Fruit fly (Drosophila melanogaster): ENCODE data around the gene OdsH.

OdsH gene

DNA sequence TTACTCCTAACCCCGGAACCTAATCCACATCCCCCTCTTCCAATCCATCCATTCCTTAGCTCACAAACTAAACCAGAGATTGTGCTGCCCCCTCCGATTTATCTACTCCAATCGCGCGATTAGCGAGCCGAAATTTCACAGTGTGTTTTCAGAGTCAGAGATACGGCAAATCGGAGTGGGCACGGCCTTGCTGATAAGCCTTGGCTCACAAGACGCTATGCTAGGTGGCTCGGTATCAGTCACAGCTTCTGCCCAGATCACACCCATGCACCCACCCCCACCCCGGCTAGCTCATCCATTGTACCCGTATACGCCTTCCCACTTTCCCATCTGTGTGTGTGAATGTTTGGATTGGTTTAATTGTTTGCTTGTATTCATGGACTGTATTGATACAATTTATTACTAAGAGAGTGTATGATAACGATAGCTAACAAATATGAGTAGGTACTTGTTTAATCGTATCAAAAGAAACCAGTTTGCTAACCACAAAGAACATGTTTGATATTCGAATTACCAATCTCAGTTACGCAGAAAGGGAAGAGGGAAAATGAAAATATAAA, 55.1 kb downstream of the OdsH start:
- TF ChIP-seq Rel (GFP tag; optimal IDR thresholded peaks at IDR 0.05) = no peak
- peak; percentile 48 for TF ChIP-seq Rel (tag; optimal IDR thresholded peaks at IDR 0.05)
- no peak for TF ChIP-seq Hnf4 (GFP tag; optimal IDR thresholded peaks at IDR 0.05)
- TF ChIP-seq CrebA (GFP tag; optimal IDR thresholded peaks at IDR 0.05; ENCODE audit: borderline replicate concordance) = no peak

DNA sequence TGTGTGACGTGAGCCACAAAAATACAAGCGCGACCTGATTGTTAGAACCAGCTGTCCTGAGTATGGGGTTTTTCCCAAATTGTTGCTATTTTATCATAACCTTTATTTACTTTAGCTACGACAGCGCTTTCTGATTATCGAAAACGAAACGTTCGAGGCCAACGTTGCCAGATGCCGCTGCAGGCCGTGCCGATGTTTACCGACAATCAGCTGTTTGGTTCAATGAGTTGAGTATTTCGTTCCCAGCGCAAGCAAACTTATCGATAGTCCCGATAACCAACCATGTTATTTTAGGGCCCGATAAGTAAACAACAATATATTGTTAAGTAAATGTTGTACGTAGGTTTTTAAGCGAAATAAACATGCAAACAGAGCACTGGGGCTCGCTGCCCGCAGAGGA, 59.4 kb downstream of the OdsH start, which contains the start of the genes CG15814 and Spt7:
CG15814 (minus strand) TSS at position 164 of the 400 bp plus-strand sequence.
Spt7 (plus strand) TSS at position 282 of the 400 bp plus-strand sequence.
- no peak for TF ChIP-seq tai (GFP tag; optimal IDR thresholded peaks at IDR 0.05)
- TF ChIP-seq brk (GFP tag; optimal IDR thresholded peaks at IDR 0.05) = no peak
- TF ChIP-seq foxo (GFP tag; optimal IDR thresholded peaks at IDR 0.05) = no peak
- TF ChIP-seq OdsH (GFP tag; optimal IDR thresholded peaks at IDR 0.05) = no peak
- TF ChIP-seq dl (GFP tag; optimal IDR thresholded peaks at IDR 0.05; ENCODE audit: insufficient read depth in 1 of 2, partially characterized antibody in 2 of 2) = no peak
- TF ChIP-seq CrebA (GFP tag; optimal IDR thresholded peaks at IDR 0.05; ENCODE audit: borderline replicate concordance) = no peak
- no peak for TF ChIP-seq dsf (GFP tag; optimal IDR thresholded peaks at IDR 0.05; ENCODE audit: borderline replicate concordance)
- no peak for TF ChIP-seq br (GFP tag; optimal IDR thresholded peaks at IDR 0.05)
- TF ChIP-seq HLH106 (tag; optimal IDR thresholded peaks at IDR 0.05) = no peak
- TF ChIP-seq Hr78 (GFP tag; optimal IDR thresholded peaks at IDR 0.05) = no peak
- TF ChIP-seq ey (GFP tag; optimal IDR thresholded peaks at IDR 0.05) = no peak
- TF ChIP-seq rgr (GFP tag; optimal IDR thresholded peaks at IDR 0.05) = peak; percentile 23
- no peak for TF ChIP-seq Rel (GFP tag; optimal IDR thresholded peaks at IDR 0.05)
- TF ChIP-seq Rel (tag; optimal IDR thresholded peaks at IDR 0.05) = peak; percentile 75
- peak; percentile 50 for TF ChIP-seq h (GFP tag; optimal IDR thresholded peaks at IDR 0.05)
- TF ChIP-seq Dfd (GFP tag; optimal IDR thresholded peaks at IDR 0.05) = no peak
- TF ChIP-seq sage (GFP tag; optimal IDR thresholded peaks at IDR 0.05) = no peak
- no peak for TF ChIP-seq CG32264 (GFP tag; optimal IDR thresholded peaks at IDR 0.05)
- TF ChIP-seq Dif (GFP tag; optimal IDR thresholded peaks at IDR 0.05; ENCODE audit: partially characterized antibody) = no peak
- no peak for TF ChIP-seq Mio (GFP tag; optimal IDR thresholded peaks at IDR 0.05)
- peak; percentile 26 for TF ChIP-seq Sp1 (GFP tag; optimal IDR thresholded peaks at IDR 0.05)
- TF ChIP-seq N (GFP tag; optimal IDR thresholded peaks at IDR 0.05) = no peak
- peak; percentile 4 for TF ChIP-seq Myc (optimal IDR thresholded peaks at IDR 0.05)
- TF ChIP-seq Jra (GFP tag; optimal IDR thresholded peaks at IDR 0.05) = no peak
- TF ChIP-seq jim (GFP tag; optimal IDR thresholded peaks at IDR 0.05) = no peak
- TF ChIP-seq GATAd (GFP tag; optimal IDR thresholded peaks at IDR 0.05) = no peak
- no peak for TF ChIP-seq psq (GFP tag; optimal IDR thresholded peaks at IDR 0.05)
- TF ChIP-seq lola (GFP tag; optimal IDR thresholded peaks at IDR 0.05) = no peak
- no peak for TF ChIP-seq Hnf4 (GFP tag; optimal IDR thresholded peaks at IDR 0.05)
- TF ChIP-seq CG9705 (GFP tag; optimal IDR thresholded peaks at IDR 0.05) = peak; percentile 17
- no peak for TF ChIP-seq dmrt93B (GFP tag; optimal IDR thresholded peaks at IDR 0.05)
- TF ChIP-seq usp (GFP tag; optimal IDR thresholded peaks at IDR 0.05) = no peak
- TF ChIP-seq fru (GFP tag; optimal IDR thresholded peaks at IDR 0.05) = no peak
- TF ChIP-seq sv (GFP tag; optimal IDR thresholded peaks at IDR 0.05) = no peak
- no peak for TF ChIP-seq woc (GFP tag; optimal IDR thresholded peaks at IDR 0.05)
- no peak for TF ChIP-seq pan (optimal IDR thresholded peaks at IDR 0.05)
- no peak for TF ChIP-seq Vsx2 (GFP tag; optimal IDR thresholded peaks at IDR 0.05; ENCODE audit: partially characterized antibody)
- TF ChIP-seq Hr83 (GFP tag; optimal IDR thresholded peaks at IDR 0.05; ENCODE audit: poor library complexity, severe bottlenecking) = peak; percentile 47
- no peak for TF ChIP-seq Abd-B (GFP tag; optimal IDR thresholded peaks at IDR 0.05)

DNA sequence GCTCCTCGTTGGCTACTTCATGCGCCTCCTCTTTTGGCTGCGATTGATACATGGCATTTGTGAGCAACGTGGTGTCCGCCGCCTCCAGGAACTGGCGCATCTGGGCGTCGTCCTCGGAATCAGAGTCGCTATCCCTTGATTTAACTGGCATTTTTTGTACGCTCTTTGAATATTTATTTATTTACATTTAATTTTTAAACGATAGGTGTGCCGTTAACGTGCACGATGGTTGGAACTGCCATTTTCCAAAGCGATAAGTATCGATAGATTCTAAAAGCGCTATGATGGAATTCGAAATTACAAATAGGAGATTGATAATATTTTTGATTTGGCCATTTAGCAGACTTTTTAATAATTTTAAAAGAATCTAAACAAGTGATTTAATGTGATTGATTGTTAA, 61.6 kb downstream of the OdsH start, which contains the start of gene CG32554:
CG32554 (minus strand) TSS at position 229 of the 400 bp plus-strand sequence.
- no peak for TF ChIP-seq Sp1 (GFP tag; optimal IDR thresholded peaks at IDR 0.05)
- no peak for TF ChIP-seq OdsH (GFP tag; optimal IDR thresholded peaks at IDR 0.05)
- no peak for TF ChIP-seq brk (GFP tag; optimal IDR thresholded peaks at IDR 0.05)
- no peak for TF ChIP-seq CG9705 (GFP tag; optimal IDR thresholded peaks at IDR 0.05)
- TF ChIP-seq tai (GFP tag; optimal IDR thresholded peaks at IDR 0.05) = no peak
- no peak for TF ChIP-seq Dif (GFP tag; optimal IDR thresholded peaks at IDR 0.05; ENCODE audit: partially characterized antibody)
- no peak for TF ChIP-seq dmrt93B (GFP tag; optimal IDR thresholded peaks at IDR 0.05)
- TF ChIP-seq Hnf4 (GFP tag; optimal IDR thresholded peaks at IDR 0.05) = no peak
- TF ChIP-seq pan (optimal IDR thresholded peaks at IDR 0.05) = no peak
- TF ChIP-seq dsf (GFP tag; optimal IDR thresholded peaks at IDR 0.05; ENCODE audit: borderline replicate concordance) = no peak
- no peak for TF ChIP-seq h (GFP tag; optimal IDR thresholded peaks at IDR 0.05)
- TF ChIP-seq Rel (GFP tag; optimal IDR thresholded peaks at IDR 0.05) = no peak
- TF ChIP-seq Rel (tag; optimal IDR thresholded peaks at IDR 0.05) = no peak
- TF ChIP-seq Hr83 (GFP tag; optimal IDR thresholded peaks at IDR 0.05; ENCODE audit: poor library complexity, severe bottlenecking) = no peak
- no peak for TF ChIP-seq HLH106 (tag; optimal IDR thresholded peaks at IDR 0.05)
- no peak for TF ChIP-seq N (GFP tag; optimal IDR thresholded peaks at IDR 0.05)

Measured in whole organism, wandering third instar larva.